Fruit fly (Drosophila melanogaster): ENCODE measurements around the gene Rdh.

Rdh gene

dm6 chr3L:3824790-3825484 is at the start of gene Rdh:
TSS of gene Rdh (plus strand) at chr3L:3825449.
- no peak for TF ChIP-seq psq (optimal IDR thresholded peaks at IDR 0.05)

DNA sequence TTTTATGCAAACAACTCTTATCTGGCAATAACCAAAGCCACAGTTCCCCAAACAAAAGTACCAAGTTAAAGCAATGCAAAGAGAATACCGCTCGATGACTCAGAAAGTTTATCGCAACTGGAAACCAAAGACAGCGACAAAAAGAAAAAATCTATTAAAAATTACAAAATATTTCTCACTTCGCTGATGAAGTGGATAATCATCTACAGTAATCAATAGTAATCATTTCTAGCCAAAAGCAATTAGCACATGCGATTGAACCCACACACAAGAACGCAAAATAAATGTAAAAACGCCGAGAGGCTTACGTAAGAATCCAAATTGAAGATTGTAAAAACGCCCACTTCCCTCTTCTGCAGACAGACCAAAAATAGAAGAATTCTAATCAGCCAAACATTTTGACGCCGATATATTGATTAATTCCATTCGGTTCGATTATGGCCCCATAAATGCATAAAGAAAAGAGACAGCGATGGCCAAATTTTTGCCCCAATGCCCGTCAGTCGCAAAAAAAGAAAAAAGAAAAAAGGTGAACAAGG is 48.6 kb upstream of the Rdh start:
- no peak for TF ChIP-seq CG8478 (optimal IDR thresholded peaks at IDR 0.05)
- no peak for TF ChIP-seq EcR (GFP tag; optimal IDR thresholded peaks at IDR 0.05)
- no peak for TF ChIP-seq usp (GFP tag; optimal IDR thresholded peaks at IDR 0.05)
- no peak for TF ChIP-seq Dll (optimal IDR thresholded peaks at IDR 0.05)
- no peak for TF ChIP-seq psq (optimal IDR thresholded peaks at IDR 0.05)
- TF ChIP-seq pan (optimal IDR thresholded peaks at IDR 0.05) = no peak

DNA sequence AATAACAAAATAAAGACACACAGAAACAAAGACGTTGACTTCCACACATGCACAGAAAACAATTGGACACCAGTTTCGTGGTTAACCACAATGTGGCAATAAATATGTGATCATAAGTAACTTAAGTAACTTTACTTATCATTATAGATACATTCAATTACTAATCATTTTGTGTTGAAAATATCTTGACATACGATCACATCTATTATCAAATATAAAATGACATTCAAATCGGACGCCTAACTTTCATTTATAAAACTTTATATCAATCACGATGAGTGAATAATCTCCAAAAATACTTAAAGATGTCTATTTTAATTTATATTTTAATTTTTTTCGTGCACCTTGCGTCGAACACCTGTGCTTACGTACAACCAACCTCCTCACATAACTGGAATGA is 46.8 kb upstream of the Rdh start:
- no peak for TF ChIP-seq psq (optimal IDR thresholded peaks at IDR 0.05)
- no peak for TF ChIP-seq CG8478 (optimal IDR thresholded peaks at IDR 0.05)
- no peak for TF ChIP-seq usp (GFP tag; optimal IDR thresholded peaks at IDR 0.05)
- TF ChIP-seq pan (optimal IDR thresholded peaks at IDR 0.05) = no peak
- no peak for TF ChIP-seq EcR (GFP tag; optimal IDR thresholded peaks at IDR 0.05)
- no peak for TF ChIP-seq Dll (optimal IDR thresholded peaks at IDR 0.05)

DNA sequence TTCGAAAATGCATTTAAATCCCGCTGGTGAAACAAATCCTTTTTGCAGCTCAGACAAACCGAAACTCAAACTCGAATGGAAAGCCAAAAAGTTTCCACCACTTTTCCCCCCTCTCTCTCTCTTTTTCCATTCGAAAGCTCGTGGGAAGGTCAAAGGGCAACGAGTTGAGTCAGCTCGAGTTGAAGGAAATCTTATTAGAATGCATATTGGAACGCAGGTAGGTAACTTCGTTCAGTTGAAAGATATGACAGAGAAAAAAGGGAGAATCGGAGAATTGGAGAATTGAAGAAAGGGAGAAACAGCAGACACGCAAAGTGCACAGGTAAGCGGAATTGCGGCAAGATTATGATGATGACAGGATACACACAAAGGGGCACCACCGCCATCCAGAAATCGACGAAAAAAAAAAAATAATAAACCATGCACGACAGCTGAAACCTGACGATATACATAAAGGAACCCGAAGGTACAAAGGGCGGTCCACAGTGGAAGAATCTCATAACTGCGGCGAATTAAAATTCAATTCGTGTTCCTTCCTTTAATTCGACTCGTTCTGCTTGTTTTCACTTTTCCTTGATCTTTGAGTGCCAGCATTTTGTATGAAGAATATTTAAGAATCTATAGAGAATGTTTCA is 42.5 kb upstream of the Rdh start:
- TF ChIP-seq pan (optimal IDR thresholded peaks at IDR 0.05) (no peak), psq (optimal IDR thresholded peaks at IDR 0.05) (no peak), Dll (optimal IDR thresholded peaks at IDR 0.05) (no peak), CG8478 (optimal IDR thresholded peaks at IDR 0.05) (no peak), EcR (GFP tag; optimal IDR thresholded peaks at IDR 0.05) (no peak), usp (GFP tag; optimal IDR thresholded peaks at IDR 0.05) (no peak)

DNA sequence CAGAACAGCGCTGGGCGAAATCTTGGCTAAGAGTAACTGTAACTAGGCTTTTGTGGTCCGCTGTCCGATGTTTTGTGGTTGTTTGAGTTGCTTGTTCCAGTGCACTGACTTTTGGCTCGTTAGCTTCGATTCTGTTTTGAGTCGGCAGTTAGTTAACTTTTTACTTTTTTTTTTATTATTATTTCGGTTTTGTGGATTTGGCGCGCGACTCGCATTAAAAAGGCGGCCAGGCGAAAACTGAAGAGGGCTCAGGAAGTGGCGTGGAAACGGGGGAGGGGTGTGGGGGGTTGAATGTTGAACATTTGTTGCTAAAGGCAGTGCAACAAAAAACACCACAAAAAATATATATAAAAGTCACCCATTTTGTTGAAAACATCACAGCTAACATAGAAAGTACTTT is 41.8 kb upstream of the Rdh start:
- TF ChIP-seq psq (optimal IDR thresholded peaks at IDR 0.05) = no peak
- no peak for TF ChIP-seq pan (optimal IDR thresholded peaks at IDR 0.05)
- no peak for TF ChIP-seq usp (GFP tag; optimal IDR thresholded peaks at IDR 0.05)
- no peak for TF ChIP-seq Dll (optimal IDR thresholded peaks at IDR 0.05)
- TF ChIP-seq EcR (GFP tag; optimal IDR thresholded peaks at IDR 0.05) = no peak
- TF ChIP-seq CG8478 (optimal IDR thresholded peaks at IDR 0.05) = no peak

- TF ChIP-seq EcR (GFP tag; optimal IDR thresholded peaks at IDR 0.05) = peak; percentile 57 to 91
- no peak for TF ChIP-seq psq (optimal IDR thresholded peaks at IDR 0.05)
Measured at dm6 chr3L:3784001-3784400, 41.2 kb upstream of the Rdh start.

dm6 chr3L:3785002-3785661 is 40.1 kb upstream of the Rdh start:
- TF ChIP-seq psq (optimal IDR thresholded peaks at IDR 0.05) (no peak), Dll (optimal IDR thresholded peaks at IDR 0.05) (no peak), pan (optimal IDR thresholded peaks at IDR 0.05) (no peak), CG8478 (optimal IDR thresholded peaks at IDR 0.05) (peak; percentile 44)

dm6 chr3L:3785688-3786087 is 39.6 kb upstream of the Rdh start:
- TF ChIP-seq psq (optimal IDR thresholded peaks at IDR 0.05) (no peak), pan (optimal IDR thresholded peaks at IDR 0.05) (no peak), Dll (optimal IDR thresholded peaks at IDR 0.05) (no peak), CG8478 (optimal IDR thresholded peaks at IDR 0.05) (no peak), usp (GFP tag; optimal IDR thresholded peaks at IDR 0.05) (no peak), EcR (GFP tag; optimal IDR thresholded peaks at IDR 0.05) (no peak)

dm6 chr3L:3786344-3787076 is 38.7 kb upstream of the Rdh start:
- no peak for TF ChIP-seq usp (GFP tag; optimal IDR thresholded peaks at IDR 0.05)
- TF ChIP-seq Dll (optimal IDR thresholded peaks at IDR 0.05) = no peak
- no peak for TF ChIP-seq pan (optimal IDR thresholded peaks at IDR 0.05)
- no peak for TF ChIP-seq CG8478 (optimal IDR thresholded peaks at IDR 0.05)
- no peak for TF ChIP-seq psq (optimal IDR thresholded peaks at IDR 0.05)
- no peak for TF ChIP-seq EcR (GFP tag; optimal IDR thresholded peaks at IDR 0.05)

DNA sequence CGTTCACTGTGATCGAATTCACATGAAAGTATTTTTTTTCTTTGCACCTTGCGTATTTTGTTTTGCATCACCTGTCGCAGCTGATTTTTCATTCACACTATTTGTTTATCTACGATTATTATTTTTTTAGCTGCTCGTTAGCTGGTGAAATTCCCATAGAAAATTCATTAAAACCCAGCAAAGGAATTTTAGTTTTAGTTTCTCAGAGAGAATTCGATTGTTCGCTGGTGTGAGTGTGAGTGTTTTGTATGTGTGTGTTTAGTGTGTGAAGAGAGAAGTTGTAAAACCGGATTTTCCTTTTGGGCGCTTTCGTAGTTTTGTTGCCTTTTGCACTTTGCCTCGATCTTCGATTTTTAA is 38.2 kb upstream of the Rdh start:
- TF ChIP-seq pan (optimal IDR thresholded peaks at IDR 0.05) = no peak
- TF ChIP-seq Dll (optimal IDR thresholded peaks at IDR 0.05) = no peak
- no peak for TF ChIP-seq usp (GFP tag; optimal IDR thresholded peaks at IDR 0.05)
- TF ChIP-seq EcR (GFP tag; optimal IDR thresholded peaks at IDR 0.05) = no peak
- TF ChIP-seq psq (optimal IDR thresholded peaks at IDR 0.05) = no peak
- no peak for TF ChIP-seq CG8478 (optimal IDR thresholded peaks at IDR 0.05)

dm6 chr3L:3787595-3788151 is 37.6 kb upstream of the Rdh start:
- TF ChIP-seq pan (optimal IDR thresholded peaks at IDR 0.05) (peak; percentile 45), EcR (GFP tag; optimal IDR thresholded peaks at IDR 0.05) (no peak), Dll (optimal IDR thresholded peaks at IDR 0.05) (no peak)

Data from whole organism.